Worm (Caenorhabditis elegans) whole organism, late embryonic: ENCODE results near the gene F36H9.5.

Experiments used
- F13H6.1 ChIP-seq: sonication (generic microtip); optimal IDR thresholded peaks from 2 replicates; lab custom pipeline; 2016; ENCODE audit warnings: missing genetic modification characterization, missing compliant biosample characterization
- K02D7.2 ChIP-seq: sonication (generic microtip); optimal IDR thresholded peaks from 2 replicates; lab custom pipeline; 2017; ENCODE audit warnings: mild to moderate bottlenecking, missing genetic modification characterization, missing compliant biosample characterization
- ceh-22 ChIP-seq: sonication (generic microtip); optimal IDR thresholded peaks from 2 replicates; lab custom pipeline; 2017; ENCODE audit warnings: missing biosample characterization, missing genetic modification characterization
- ceh-24 ChIP-seq: sonication (generic microtip); optimal IDR thresholded peaks from 2 replicates; lab custom pipeline; 2016; ENCODE audit warnings: mild to moderate bottlenecking, missing genetic modification characterization, missing compliant biosample characterization
- ceh-30 ChIP-seq: fragments of 150-350 bp; optimal IDR thresholded peaks from 2 replicates; lab custom pipeline; 2014; ENCODE audit warnings: missing biosample characterization, missing genetic modification characterization
- ceh-34 ChIP-seq: sonication (generic microtip); optimal IDR thresholded peaks from 2 replicates; lab custom pipeline; 2016; ENCODE audit warnings: mild to moderate bottlenecking, missing genetic modification characterization, missing compliant biosample characterization
- ceh-45 ChIP-seq: fragments of 200-800 bp; sonication (Bioruptor generic); IDR thresholded peaks from 2 replicates; pipeline ENCODE4 v1.3.6; 2022; ENCODE audit warnings: missing genetic modification reagents, missing genetic modification characterization, missing compliant biosample characterization
- ceh-6 ChIP-seq: fragments of 200-800 bp; sonication (Bioruptor generic); optimal IDR thresholded peaks from 2 replicates; lab custom pipeline; 2018; ENCODE audit warnings: mild to moderate bottlenecking, missing genetic modification characterization, missing compliant biosample characterization
- dve-1 ChIP-seq: sonication (generic microtip); optimal IDR thresholded peaks from 2 replicates; lab custom pipeline; 2017; ENCODE audit warnings: antibody characterized with exemption, mild to moderate bottlenecking, missing genetic modification characterization, missing compliant biosample characterization
- elt-2 ChIP-seq: sonication (generic microtip); optimal IDR thresholded peaks from 2 replicates; lab custom pipeline; 2016; ENCODE audit warnings: missing genetic modification reagents, missing genetic modification characterization, missing compliant biosample characterization
- elt-4 ChIP-seq: sonication (generic microtip); optimal IDR thresholded peaks from 2 replicates; lab custom pipeline; 2016; ENCODE audit warnings: missing genetic modification characterization, missing compliant biosample characterization
- eyg-1 ChIP-seq: sonication (generic microtip); optimal IDR thresholded peaks from 2 replicates; lab custom pipeline; 2016; ENCODE audit warnings: missing genotype, missing genetic modification characterization, missing compliant biosample characterization
- fax-1 ChIP-seq: sonication (generic microtip); optimal IDR thresholded peaks from 2 replicates; lab custom pipeline; 2016; ENCODE audit warnings: missing genotype, missing genetic modification characterization, missing compliant biosample characterization
- gmeb-2 ChIP-seq: sonication (generic microtip); optimal IDR thresholded peaks from 2 replicates; lab custom pipeline; 2016; ENCODE audit warnings: missing genetic modification characterization, inconsistent platforms, missing compliant biosample characterization
- hlh-13 ChIP-seq: fragments of 200-800 bp; sonication (Bioruptor generic); optimal IDR thresholded peaks from 2 replicates; lab custom pipeline; 2018; ENCODE audit warnings: mild to moderate bottlenecking, missing genetic modification characterization, missing compliant biosample characterization
- hlh-30 ChIP-seq: sonication (generic microtip); optimal IDR thresholded peaks from 2 replicates; lab custom pipeline; 2017; ENCODE audit warnings: antibody characterized with exemption, missing genetic modification characterization, missing compliant biosample characterization; ENCODE audit not compliant: insufficient read depth
- lim-6 ChIP-seq: sonication (generic microtip); optimal IDR thresholded peaks from 2 replicates; lab custom pipeline; 2016; ENCODE audit warnings: missing genetic modification characterization, missing compliant biosample characterization
- lin-11 ChIP-seq: fragments of 200-800 bp; sonication (Bioruptor generic); optimal IDR thresholded peaks from 2 replicates; lab custom pipeline; 2018; ENCODE audit warnings: mild to moderate bottlenecking, missing genetic modification characterization, missing compliant biosample characterization
- mec-3 ChIP-seq: sonication (generic microtip); optimal IDR thresholded peaks from 2 replicates; lab custom pipeline; 2016; ENCODE audit warnings: borderline replicate concordance, missing genetic modification characterization, missing compliant biosample characterization
- nfya-1 ChIP-seq: sonication (generic microtip); optimal IDR thresholded peaks from 2 replicates; lab custom pipeline; 2017; ENCODE audit warnings: missing genetic modification characterization, mild to moderate bottlenecking, missing compliant biosample characterization, antibody characterized with exemption, moderate library complexity
- nhr-232 ChIP-seq: sonication (generic microtip); optimal IDR thresholded peaks from 2 replicates; lab custom pipeline; 2016; ENCODE audit warnings: missing genetic modification characterization, missing compliant biosample characterization
- npax-4 ChIP-seq: sonication (generic microtip); optimal IDR thresholded peaks from 2 replicates; lab custom pipeline; 2016; ENCODE audit warnings: missing genetic modification characterization, missing compliant biosample characterization
- pag-3 ChIP-seq: sonication (generic microtip); optimal IDR thresholded peaks from 2 replicates; lab custom pipeline; 2016; ENCODE audit warnings: missing compliant biosample characterization, missing genetic modification characterization, borderline replicate concordance
- pax-1 ChIP-seq: fragments of 150-350 bp; optimal IDR thresholded peaks from 2 replicates; lab custom pipeline; 2014; ENCODE audit warnings: missing biosample characterization, missing genetic modification characterization
- rnt-1 ChIP-seq: sonication (generic microtip); optimal IDR thresholded peaks from 2 replicates; lab custom pipeline; 2016; ENCODE audit warnings: missing genetic modification characterization, missing compliant biosample characterization
- tbx-2 ChIP-seq: sonication (generic microtip); optimal IDR thresholded peaks from 2 replicates; lab custom pipeline; 2016; ENCODE audit warnings: missing genetic modification characterization, missing compliant biosample characterization
- tbx-7 ChIP-seq: sonication (generic microtip); optimal IDR thresholded peaks from 2 replicates; lab custom pipeline; 2016; ENCODE audit warnings: missing genotype, missing genetic modification characterization, missing compliant biosample characterization
- unc-42 ChIP-seq: sonication (generic microtip); optimal IDR thresholded peaks from 2 replicates; lab custom pipeline; 2016; ENCODE audit warnings: missing genotype, missing genetic modification characterization, missing compliant biosample characterization
- unc-86 ChIP-seq: sonication (generic microtip); optimal IDR thresholded peaks from 2 replicates; lab custom pipeline; 2016; ENCODE audit warnings: missing genetic modification characterization, missing compliant biosample characterization
- zip-5 ChIP-seq: sonication (generic microtip); optimal IDR thresholded peaks from 2 replicates; lab custom pipeline; 2016; ENCODE audit warnings: missing genetic modification characterization, missing compliant biosample characterization

F36H9.5 gene

ce11 chrV:1741074-1741473 is 40.7 kb downstream of the F36H9.5 start, which contains the start of gene srab-25:
srab-25 (minus strand) TSS chrV:1741174.
- no peak for TF ChIP-seq rnt-1 (tag; lab: Kevin White, UChicago)
- no peak for TF ChIP-seq ceh-30 (tag; lab: Kevin White, UChicago)
- no peak for TF ChIP-seq ceh-34 (tag; lab: Kevin White, UChicago)
- TF ChIP-seq tbx-7 (tag; lab: Kevin White, UChicago): no peak
- TF ChIP-seq tbx-2: no peak
- no peak for TF ChIP-seq F13H6.1 (tag; lab: Kevin White, UChicago)
- no peak for TF ChIP-seq npax-4 (tag; lab: Kevin White, UChicago)
- TF ChIP-seq fax-1: no peak

- no peak for TF ChIP-seq pax-1
- no peak for TF ChIP-seq gmeb-2
- no peak for TF ChIP-seq elt-2 (tag; lab: Kevin White, UChicago)
- no peak for TF ChIP-seq unc-42 (tag; lab: Kevin White, UChicago)
- TF ChIP-seq ceh-22 (tag; lab: Kevin White, UChicago): no peak
- no peak for TF ChIP-seq unc-86
- TF ChIP-seq eyg-1: no peak
- TF ChIP-seq K02D7.2 (tag; lab: Kevin White, UChicago): no peak
- TF ChIP-seq lim-6 (tag; lab: Kevin White, UChicago): no peak
- TF ChIP-seq nfya-1 (tag; lab: Kevin White, UChicago): no peak
- TF ChIP-seq mec-3: no peak
- TF ChIP-seq dve-1 (tag; lab: Kevin White, UChicago): no peak
- no peak for TF ChIP-seq ceh-24 (tag; lab: Kevin White, UChicago)
- no peak for TF ChIP-seq lin-11 (tag; lab: Kevin White, UChicago)
- no peak for TF ChIP-seq hlh-13 (GFP tag; lab: Kevin White, UChicago)
- TF ChIP-seq ceh-6 (GFP tag; lab: Kevin White, UChicago): no peak
- TF ChIP-seq tbx-2: no peak
- TF ChIP-seq fax-1: no peak
- no peak for TF ChIP-seq npax-4 (tag; lab: Kevin White, UChicago)
- TF ChIP-seq nhr-232: no peak
Measured at ce11 chrV:1734569-1734968, 47.3 kb downstream of the F36H9.5 start, which contains the start of gene str-160. str-160 (plus strand) TSS chrV:1734869.

ce11 chrV:1731918-1732317 is 49.9 kb downstream of the F36H9.5 start, which contains the start of gene gst-21:
gst-21 (minus strand) TSS chrV:1732018.
- TF ChIP-seq gmeb-2 (no peak), pag-3 (tag; lab: Kevin White, UChicago) (no peak), unc-86 (no peak), elt-4 (tag; lab: Kevin White, UChicago) (no peak), ceh-45 (GFP tag; lab: Robert Waterston, UW) (no peak), zip-5 (tag; lab: Kevin White, UChicago) (no peak), hlh-30 (tag; lab: Kevin White, UChicago) (no peak)
